Worm (Caenorhabditis elegans) whole organism, young adult: ENCODE data around the gene F44E5.17.
A peak's percentile ranks its signal among the peaks of the same experiment; 100 is the strongest.

ENCODE experiments used
- B0019.2 ChIP-seq: fragments of 200-800 bp; sonication (Bioruptor generic); conservative IDR thresholded peaks from 2 replicates; pipeline ENCODE4 v1.3.6; 2022; ENCODE audit warnings: missing genetic modification reagents, missing genetic modification characterization, missing compliant biosample characterization
- B0035.1 ChIP-seq: sonication (generic microtip); optimal IDR thresholded peaks from 2 replicates; lab custom pipeline; 2016; ENCODE audit warnings: missing genetic modification characterization, mild to moderate bottlenecking, missing compliant biosample characterization, missing genotype, missing genetic modification reagents
- B0336.3 ChIP-seq: fragments of 200-800 bp; sonication (Bioruptor generic); IDR thresholded peaks from 2 replicates; pipeline ENCODE4 v1.3.6; 2022; ENCODE audit warnings: missing genetic modification characterization, missing compliant biosample characterization
- F23B12.7 ChIP-seq: sonication (generic microtip); optimal IDR thresholded peaks from 2 replicates; lab custom pipeline; 2017; ENCODE audit warnings: missing genetic modification characterization, mild to moderate bottlenecking, missing compliant biosample characterization, antibody characterized with exemption, moderate library complexity; ENCODE audit not compliant: insufficient read depth
- Y79H2A.3 ChIP-seq: fragments of 200-800 bp; sonication (Bioruptor generic); conservative IDR thresholded peaks from 2 replicates; pipeline ENCODE4 v1.3.6; 2022; ENCODE audit warnings: missing genetic modification reagents, missing genetic modification characterization, missing compliant biosample characterization
- ZK185.1 ChIP-seq: sonication (generic microtip); optimal IDR thresholded peaks from 2 replicates; lab custom pipeline; 2016; ENCODE audit warnings: mild to moderate bottlenecking, missing genetic modification characterization, missing compliant biosample characterization; ENCODE audit not compliant: poor library complexity, severe bottlenecking
- aptf-2 ChIP-seq: fragments of 200-800 bp; sonication (Bioruptor generic); conservative IDR thresholded peaks from 2 replicates; pipeline ENCODE4 v1.3.6; 2022; ENCODE audit warnings: missing genetic modification reagents, missing genetic modification characterization, missing compliant biosample characterization
- attf-3 ChIP-seq: fragments of 200-800 bp; sonication (Bioruptor generic); conservative IDR thresholded peaks from 2 replicates; pipeline ENCODE4 v1.3.6; 2022; ENCODE audit warnings: missing genetic modification reagents, missing genetic modification characterization, missing compliant biosample characterization
- attf-5 ChIP-seq: fragments of 200-800 bp; sonication (Bioruptor generic); optimal IDR thresholded peaks from 2 replicates; lab custom pipeline; 2018; ENCODE audit warnings: mild to moderate bottlenecking, missing genetic modification characterization, missing compliant biosample characterization
- attf-6 ChIP-seq: fragments of 200-800 bp; sonication (Bioruptor generic); IDR thresholded peaks from 2 replicates; pipeline ENCODE4 v1.3.6; 2022; ENCODE audit warnings: missing genetic modification reagents, missing genetic modification characterization, missing compliant biosample characterization
- bed-1 ChIP-seq: fragments of 200-800 bp; sonication (Bioruptor generic); IDR thresholded peaks from 2 replicates; pipeline ENCODE4 v1.3.6; 2022; ENCODE audit warnings: missing genetic modification reagents, missing genetic modification characterization, missing compliant biosample characterization
- bed-2 ChIP-seq: fragments of 200-800 bp; sonication (Bioruptor generic); IDR thresholded peaks from 2 replicates; pipeline ENCODE4 v1.3.6; 2022; ENCODE audit warnings: missing genetic modification reagents, missing genetic modification characterization, missing compliant biosample characterization
- cebp-1 ChIP-seq, 2 experiments: fragments of 200-800 bp in 1 of 2; sonication (Bioruptor generic) in 1 of 2; sonication (generic microtip) in 1 of 2; IDR thresholded peaks in 1 of 2; optimal IDR thresholded peaks in 1 of 2; 2 replicates each; pipeline versions ENCODE4 v1.3.6 to Lab custom; 2017 to 2022; ENCODE audit warnings: missing compliant biosample characterization in 2 of 2, missing genetic modification characterization in 2 of 2, mild to moderate bottlenecking in 1 of 2, missing genetic modification reagents in 1 of 2, moderate library complexity in 1 of 2
- cebp-2 ChIP-seq: fragments of 200-800 bp; sonication (Bioruptor generic); IDR thresholded peaks from 2 replicates; pipeline ENCODE4 v1.3.6; 2022; ENCODE audit warnings: missing genetic modification characterization, missing compliant biosample characterization
- ceh-100 ChIP-seq: fragments of 200-800 bp; sonication (Bioruptor generic); IDR thresholded peaks from 2 replicates; pipeline ENCODE4 v1.3.6; 2022; ENCODE audit warnings: missing genetic modification reagents, missing genetic modification characterization, missing compliant biosample characterization
- ceh-40 ChIP-seq: fragments of 200-800 bp; sonication (Bioruptor generic); IDR thresholded peaks from 2 replicates; pipeline ENCODE4 v1.3.6; 2022; ENCODE audit warnings: missing genetic modification characterization, missing compliant biosample characterization
- die-1 ChIP-seq: sonication (generic microtip); optimal IDR thresholded peaks from 2 replicates; lab custom pipeline; 2016; ENCODE audit warnings: missing genotype, mild to moderate bottlenecking, missing genetic modification characterization, missing compliant biosample characterization
- ekl-4 ChIP-seq: fragments of 200-800 bp; sonication (Bioruptor generic); IDR thresholded peaks from 2 replicates; pipeline ENCODE4 v1.3.6; 2022; ENCODE audit warnings: missing genetic modification reagents, missing genetic modification characterization, missing compliant biosample characterization
- hmg-1.2 ChIP-seq: fragments of 200-800 bp; sonication (Bioruptor generic); IDR thresholded peaks from 2 replicates; pipeline ENCODE4 v1.3.6; 2022; ENCODE audit warnings: missing genetic modification reagents, missing genetic modification characterization, missing compliant biosample characterization
- hmg-20 ChIP-seq: fragments of 200-800 bp; sonication (Bioruptor generic); IDR thresholded peaks from 2 replicates; pipeline ENCODE4 v1.3.6; 2022; ENCODE audit warnings: missing genetic modification reagents, missing genetic modification characterization, missing compliant biosample characterization
- hsf-1 ChIP-seq: fragments of 200-800 bp; sonication (Bioruptor generic); IDR thresholded peaks from 2 replicates; pipeline ENCODE4 v1.3.6; 2022; ENCODE audit warnings: missing genetic modification reagents, missing genetic modification characterization, missing compliant biosample characterization
- lag-1 ChIP-seq: fragments of 200-800 bp; sonication (Bioruptor generic); IDR thresholded peaks from 2 replicates; pipeline ENCODE4 v1.3.6; 2022; ENCODE audit warnings: missing genetic modification reagents, missing genetic modification characterization, missing compliant biosample characterization
- lin-26 ChIP-seq: fragments of 200-800 bp; sonication (Bioruptor generic); IDR thresholded peaks from 2 replicates; pipeline ENCODE4 v1.3.6; 2022; ENCODE audit warnings: missing genetic modification reagents, missing genetic modification characterization, missing compliant biosample characterization
- lin-35 ChIP-seq, 3 experiments: fragments of 150-350 bp in 2 of 3; sonication (generic microtip) in 1 of 3; optimal IDR thresholded peaks; 2 replicates each; lab custom pipeline; 2014 to 2018; ENCODE audit warnings: missing biosample characterization in 3 of 3, missing genetic modification characterization in 3 of 3, missing genetic modification reagents in 3 of 3
- lir-1 ChIP-seq: fragments of 200-800 bp; sonication (Bioruptor generic); conservative IDR thresholded peaks from 2 replicates; pipeline ENCODE4 v1.3.6; 2022; ENCODE audit warnings: missing genetic modification reagents, missing genetic modification characterization, missing compliant biosample characterization
- lsl-1 ChIP-seq: fragments of 200-800 bp; sonication (Bioruptor generic); optimal IDR thresholded peaks from 2 replicates; lab custom pipeline; 2018; ENCODE audit warnings: mild to moderate bottlenecking, missing genetic modification characterization, moderate library complexity, missing compliant biosample characterization
- madf-10 ChIP-seq: sonication (generic microtip); optimal IDR thresholded peaks from 2 replicates; lab custom pipeline; 2016; ENCODE audit warnings: mild to moderate bottlenecking, missing genetic modification characterization, missing compliant biosample characterization
- madf-6 ChIP-seq: fragments of 200-800 bp; sonication (Bioruptor generic); IDR thresholded peaks from 2 replicates; pipeline ENCODE4 v1.3.6; 2022; ENCODE audit warnings: missing genetic modification reagents, missing genetic modification characterization, missing compliant biosample characterization
- madf-8 ChIP-seq: fragments of 200-800 bp; sonication (Bioruptor generic); conservative IDR thresholded peaks from 2 replicates; pipeline ENCODE4 v1.3.6; 2022; ENCODE audit warnings: missing genetic modification reagents, missing genetic modification characterization, missing compliant biosample characterization
- mel-28 ChIP-seq: sonication (generic microtip); optimal IDR thresholded peaks from 2 replicates; lab custom pipeline; 2016; ENCODE audit warnings: borderline replicate concordance, mild to moderate bottlenecking, missing genetic modification characterization, missing compliant biosample characterization
- mes-4 ChIP-seq: sonication (generic microtip); optimal IDR thresholded peaks from 2 replicates; lab custom pipeline; 2016; ENCODE audit warnings: missing genotype, missing genetic modification characterization, missing compliant biosample characterization
- nfya-2 ChIP-seq: fragments of 200-800 bp; sonication (Bioruptor generic); IDR thresholded peaks from 2 replicates; pipeline ENCODE4 v1.3.6; 2022; ENCODE audit warnings: missing genetic modification reagents, missing genetic modification characterization, missing compliant biosample characterization
- nfyb-1 ChIP-seq: fragments of 200-800 bp; sonication (Bioruptor generic); IDR thresholded peaks from 2 replicates; pipeline ENCODE4 v1.3.6; 2022; ENCODE audit warnings: missing genetic modification reagents, missing genetic modification characterization, missing compliant biosample characterization
- nhr-179 ChIP-seq: sonication (generic microtip); optimal IDR thresholded peaks from 2 replicates; lab custom pipeline; 2016; ENCODE audit warnings: mild to moderate bottlenecking, missing genetic modification characterization, missing compliant biosample characterization
- nhr-90 ChIP-seq: sonication (generic microtip); optimal IDR thresholded peaks from 2 replicates; lab custom pipeline; 2016; ENCODE audit warnings: missing genotype, mild to moderate bottlenecking, missing genetic modification characterization, missing compliant biosample characterization
- pbrm-1 ChIP-seq: fragments of 200-800 bp; sonication (Bioruptor generic); IDR thresholded peaks from 2 replicates; pipeline ENCODE4 v1.3.6; 2022; ENCODE audit warnings: missing genetic modification reagents, missing genetic modification characterization, missing compliant biosample characterization
- pha-4 ChIP-seq: fragments of 150-350 bp; sonication (generic microtip); optimal IDR thresholded peaks from 2 replicates; lab custom pipeline; 2014; ENCODE audit warnings: missing biosample characterization, missing genetic modification reagents, missing genetic modification characterization
- rcor-1 ChIP-seq: fragments of 200-800 bp; sonication (Bioruptor generic); IDR thresholded peaks from 2 replicates; pipeline ENCODE4 v1.3.6; 2022; ENCODE audit warnings: missing genetic modification reagents, missing genetic modification characterization, missing compliant biosample characterization
- rec-8 ChIP-seq, 2 experiments: sonication (generic microtip); optimal IDR thresholded peaks; 2 replicates each; lab custom pipeline; 2016; ENCODE audit warnings: mild to moderate bottlenecking in 2 of 2, missing genetic modification characterization in 2 of 2, missing genetic modification reagents in 2 of 2, missing genotype in 2 of 2, missing biosample characterization in 1 of 2, missing compliant biosample characterization in 1 of 2, moderate library complexity in 1 of 2
- sea-2 ChIP-seq: fragments of 200-800 bp; sonication (Bioruptor generic); IDR thresholded peaks from 2 replicates; pipeline ENCODE4 v1.3.6; 2022; ENCODE audit warnings: missing genetic modification characterization, missing compliant biosample characterization
- tbx-9 ChIP-seq: sonication (generic microtip); optimal IDR thresholded peaks from 2 replicates; lab custom pipeline; 2016; ENCODE audit warnings: borderline replicate concordance, missing genetic modification characterization, inconsistent platforms, missing compliant biosample characterization
- unc-62 ChIP-seq: fragments of 150-350 bp; optimal IDR thresholded peaks from 2 replicates; lab custom pipeline; 2014; ENCODE audit warnings: missing biosample characterization, missing genetic modification reagents, missing genetic modification characterization
- zfh-2 ChIP-seq: fragments of 200-800 bp; sonication (Bioruptor generic); conservative IDR thresholded peaks from 2 replicates; pipeline ENCODE4 v1.3.6; 2022; ENCODE audit warnings: missing genetic modification reagents, missing genetic modification characterization, missing compliant biosample characterization
- ztf-22 ChIP-seq: fragments of 200-800 bp; sonication (Bioruptor generic); optimal IDR thresholded peaks from 2 replicates; lab custom pipeline; 2018; ENCODE audit warnings: mild to moderate bottlenecking, missing genetic modification characterization, moderate library complexity, missing compliant biosample characterization
- ztf-25 ChIP-seq: fragments of 200-800 bp; sonication (Bioruptor generic); IDR thresholded peaks from 2 replicates; pipeline ENCODE4 v1.3.6; 2022; ENCODE audit warnings: missing genetic modification reagents, missing genetic modification characterization, missing compliant biosample characterization
- ztf-6 ChIP-seq: fragments of 200-800 bp; sonication (Bioruptor generic); IDR thresholded peaks from 2 replicates; pipeline ENCODE4 v1.3.6; 2022; ENCODE audit warnings: missing genetic modification reagents, missing genetic modification characterization, missing compliant biosample characterization

F44E5.17 gene

ce11 chrII:11756684-11757107, 8.3 kb upstream of the F44E5.17 start (continued):
- TF ChIP-seq lsl-1 (GFP tag; lab: Kevin White, UChicago) (peak; percentile 44), hmg-1.2 (0 out of 2 replicates have a peak, but pooled peaks have one; percentile 23), cebp-2 (GFP tag; lab: Robert Waterston, UW) (no peak), lir-1 (GFP tag; lab: Robert Waterston, UW) (no peak), aptf-2 (GFP tag; lab: Robert Waterston, UW) (no peak), B0019.2 (GFP tag; lab: Robert Waterston, UW) (no peak), tbx-9 (tag; lab: Kevin White, UChicago) (no peak), attf-6 (GFP tag; lab: Robert Waterston, UW) (peak; percentile 45; the same call in 1 of the 2 replicates), zfh-2 (peak; percentile 45; the same call in 1 of the 2 replicates), hsf-1 (GFP tag; lab: Robert Waterston, UW) (0 out of 2 replicates have a peak, but pooled peaks have one; percentile 14), mel-28 (tag; lab: Kevin White, UChicago) (no peak), attf-3 (GFP tag; lab: Robert Waterston, UW) (no peak), ZK185.1 (peak; percentile 12), rcor-1 (GFP tag; lab: Robert Waterston, UW) (no peak), ceh-40 (peak; percentile 73; the same call in 1 of the 2 replicates), sea-2 (no peak), nhr-179 (tag; lab: Kevin White, UChicago) (no peak), lag-1 (GFP tag; lab: Robert Waterston, UW) (no peak), ekl-4 (GFP tag; lab: Robert Waterston, UW) (0 out of 2 replicates have a peak, but pooled peaks have one; percentile 38), mes-4 (tag; lab: Kevin White, UChicago) (no peak), lin-35 (GFP tag; optimal IDR thresholded peaks at IDR 0.05; lab: Kevin White, UChicago) (peak in 1 of 3 experiments; percentile 7), B0336.3 (GFP tag; lab: Robert Waterston, UW) (peak; percentile 60), bed-1 (GFP tag; lab: Robert Waterston, UW) (no peak), nhr-90 (tag; lab: Kevin White, UChicago) (peak; percentile 24), die-1 (tag; lab: Kevin White, UChicago) (no peak), ceh-100 (0 out of 2 replicates have a peak, but pooled peaks have one; percentile 55), madf-8 (GFP tag; lab: Robert Waterston, UW) (no peak), cebp-1 (GFP tag; IDR thresholded peaks at IDR 0.05; lab: Robert Waterston, UW) (0 out of 2 replicates have a peak, but pooled peaks have one; percentile 9), cebp-1 (tag; optimal IDR thresholded peaks at IDR 0.05; lab: Kevin White, UChicago) (peak; percentile 42), madf-10 (peak; percentile 23), pbrm-1 (GFP tag; lab: Robert Waterston, UW) (no peak), rec-8 (tag; optimal IDR thresholded peaks at IDR 0.05; lab: Kevin White, UChicago) (no peak), nfyb-1 (GFP tag; lab: Robert Waterston, UW) (peak; percentile 92), pha-4 (tag; lab: Kevin White, UChicago) (no peak), B0035.1 (tag; lab: Kevin White, UChicago) (no peak), ztf-6 (GFP tag; lab: Robert Waterston, UW) (no peak), hmg-20 (GFP tag; lab: Robert Waterston, UW) (no peak), ztf-22 (GFP tag; lab: Kevin White, UChicago) (peak; percentile 24), attf-5 (GFP tag; lab: Kevin White, UChicago) (peak; percentile 65), bed-2 (GFP tag; lab: Robert Waterston, UW) (no peak), madf-6 (GFP tag; lab: Robert Waterston, UW) (0 out of 2 replicates have a peak, but pooled peaks have one; percentile 18), Y79H2A.3 (no peak), unc-62 (GFP tag; lab: Kevin White, UChicago) (no peak), F23B12.7 (tag; lab: Kevin White, UChicago) (no peak), nfya-2 (GFP tag; lab: Robert Waterston, UW) (no peak), lin-26 (GFP tag; lab: Robert Waterston, UW) (peak; percentile 79), ztf-25 (GFP tag; lab: Robert Waterston, UW) (no peak)
